Worm (Caenorhabditis elegans) whole organism, L2 larva: ENCODE data around the gene F32D8.3.

Experiments
- ceh-16 ChIP-seq: fragments of 150-350 bp; optimal IDR thresholded peaks from 2 replicates; lab custom pipeline; 2014; ENCODE audit warnings: missing biosample characterization, missing genetic modification characterization
- lsy-2 ChIP-seq, 2 experiments: fragments of 150-350 bp in 1 of 2; sonication (generic microtip) in 1 of 2; optimal IDR thresholded peaks; 2 replicates each; lab custom pipeline; 2014 to 2017; ENCODE audit warnings: missing biosample characterization in 2 of 2, missing genetic modification characterization in 2 of 2
- mdl-1 ChIP-seq, 2 experiments: fragments of 150-350 bp in 1 of 2; sonication (generic microtip) in 1 of 2; optimal IDR thresholded peaks; 2 replicates each; lab custom pipeline; 2017; ENCODE audit warnings: missing biosample characterization in 2 of 2, missing genetic modification characterization in 2 of 2
- nhr-12 ChIP-seq: fragments of 150-350 bp; optimal IDR thresholded peaks from 2 replicates; lab custom pipeline; 2014; ENCODE audit warnings: missing biosample characterization, missing genetic modification characterization
- snpc-4 ChIP-seq: fragments of 150-350 bp; optimal IDR thresholded peaks from 2 replicates; lab custom pipeline; 2014; ENCODE audit warnings: missing biosample characterization, missing genetic modification characterization
- unc-62 ChIP-seq: fragments of 150-350 bp; optimal IDR thresholded peaks from 2 replicates; lab custom pipeline; 2014; ENCODE audit warnings: missing biosample characterization, missing genetic modification reagents, missing genetic modification characterization

ce11 chrV:10909071-10909470 lies 22.4 kb downstream of the F32D8.3 start, which contains the start of gene zzz-1:
- TF ChIP-seq unc-62 (no peak), lsy-2 (tag; optimal IDR thresholded peaks at IDR 0.05; lab: Kevin White, UChicago) (no peak), snpc-4 (no peak), mdl-1 (tag; optimal IDR thresholded peaks at IDR 0.05; lab: Kevin White, UChicago) (no peak), ceh-16 (tag; lab: Kevin White, UChicago) (no peak), nhr-12 (no peak)
